Fruit fly (Drosophila melanogaster): Measurements from ENCODE around the gene Arglu1.

The Arglu1 gene

dm6 chr2L:9956993-9957652 is 19.2 kb upstream of the Arglu1 start, which contains the start of the genes CG4658 and CG5846 (continued):
- TF ChIP-seq lz (GFP tag; optimal IDR thresholded peaks at IDR 0.05) (peak; percentile 93), esn (GFP tag; optimal IDR thresholded peaks at IDR 0.05) (peak; percentile 97), vri (GFP tag; optimal IDR thresholded peaks at IDR 0.05) (peak; percentile 88), CG15336 (GFP tag; IDR thresholded peaks at IDR 0.05) (peak; percentile 95), CG6854 (GFP tag; optimal IDR thresholded peaks at IDR 0.05) (peak; percentile 40), OdsH (GFP tag; optimal IDR thresholded peaks at IDR 0.05) (peak; percentile 96), CG11294 (GFP tag; IDR thresholded peaks at IDR 0.05) (peak; percentile 90), Lpt (GFP tag; optimal IDR thresholded peaks at IDR 0.05) (peak; percentile 92), CG3032 (tag; optimal IDR thresholded peaks at IDR 0.05) (peak; percentile 92), ss (GFP tag; optimal IDR thresholded peaks at IDR 0.05) (peak in 1 of 2 experiments; percentile 78), topi (GFP tag; optimal IDR thresholded peaks at IDR 0.05) (peak; percentile 92), CG32006 (GFP tag; optimal IDR thresholded peaks at IDR 0.05) (peak; percentile 90), dsx (GFP tag; optimal IDR thresholded peaks at IDR 0.05; ENCODE audit: poor library complexity, severe bottlenecking) (peak; percentile 94), Blimp-1 (GFP tag; optimal IDR thresholded peaks at IDR 0.05) (peak; percentile 60), Met (GFP tag; optimal IDR thresholded peaks at IDR 0.05) (peak; percentile 96), CG6792 (GFP tag; optimal IDR thresholded peaks at IDR 0.05) (peak; percentile 93), Ets96B (tag; optimal IDR thresholded peaks at IDR 0.05) (peak; percentile 95), spab (GFP tag; optimal IDR thresholded peaks at IDR 0.05) (no peak), Ets21C (GFP tag; optimal IDR thresholded peaks at IDR 0.05) (peak; percentile 86), CG6808 (GFP tag; optimal IDR thresholded peaks at IDR 0.05) (peak; percentile 74), salr (GFP tag; optimal IDR thresholded peaks at IDR 0.05) (peak in 1 of 2 experiments; percentile 43), Gug (GFP tag; IDR thresholded peaks at IDR 0.05) (peak; percentile 93), Eip78C (GFP tag) (peak; percentile 98), CG8319 (GFP tag; optimal IDR thresholded peaks at IDR 0.05) (peak; percentile 79), CG8632 (GFP tag; optimal IDR thresholded peaks at IDR 0.05) (peak; percentile 96), CG4318 (GFP tag; optimal IDR thresholded peaks at IDR 0.05) (no peak), CG6163 (GFP tag; IDR thresholded peaks at IDR 0.05) (peak; percentile 92), CG3919 (GFP tag; optimal IDR thresholded peaks at IDR 0.05) (peak; percentile 94), CG34406 (GFP tag; optimal IDR thresholded peaks at IDR 0.05) (peak; percentile 95), CG8119 (GFP tag; IDR thresholded peaks at IDR 0.05) (peak; percentile 95), net (GFP tag; optimal IDR thresholded peaks at IDR 0.05) (peak; percentile 91), Hr38 (GFP tag; optimal IDR thresholded peaks at IDR 0.05) (no peak), dac (GFP tag; optimal IDR thresholded peaks at IDR 0.05) (peak; percentile 50), eg (GFP tag; IDR thresholded peaks at IDR 0.05) (peak; percentile 96), Sox15 (GFP tag; optimal IDR thresholded peaks at IDR 0.05) (peak; percentile 86), CG10631 (GFP tag; optimal IDR thresholded peaks at IDR 0.05) (peak; percentile 93), Eip93F (GFP tag; optimal IDR thresholded peaks at IDR 0.05) (no peak), fd85E (GFP tag; optimal IDR thresholded peaks at IDR 0.05) (peak; percentile 67), CG10669 (GFP tag; optimal IDR thresholded peaks at IDR 0.05) (peak; percentile 90), Smox (GFP tag; optimal IDR thresholded peaks at IDR 0.05) (peak; percentile 93)

- TF ChIP-seq CG1621 (tag; optimal IDR thresholded peaks at IDR 0.05), result no peak
- TF ChIP-seq CG8632 (GFP tag; optimal IDR thresholded peaks at IDR 0.05), result no peak
- TF ChIP-seq CG4318 (GFP tag; optimal IDR thresholded peaks at IDR 0.05), result no peak
- no peak for TF ChIP-seq CG15336 (GFP tag; IDR thresholded peaks at IDR 0.05)
- TF ChIP-seq achi (GFP tag; optimal IDR thresholded peaks at IDR 0.05), result no peak
- TF ChIP-seq Hr38 (GFP tag; optimal IDR thresholded peaks at IDR 0.05), result no peak
- no peak for TF ChIP-seq CG8319 (GFP tag; optimal IDR thresholded peaks at IDR 0.05)
- no peak for TF ChIP-seq Blimp-1 (GFP tag; optimal IDR thresholded peaks at IDR 0.05)
- TF ChIP-seq Ets96B (tag; optimal IDR thresholded peaks at IDR 0.05), result no peak
- no peak for TF ChIP-seq CG32006 (GFP tag; optimal IDR thresholded peaks at IDR 0.05)
- TF ChIP-seq Ets21C (GFP tag; optimal IDR thresholded peaks at IDR 0.05), result no peak
- no peak for TF ChIP-seq vri (GFP tag; optimal IDR thresholded peaks at IDR 0.05)
- no peak for TF ChIP-seq esn (GFP tag; optimal IDR thresholded peaks at IDR 0.05)
- no peak for TF ChIP-seq topi (GFP tag; optimal IDR thresholded peaks at IDR 0.05)
- no peak for TF ChIP-seq OdsH (GFP tag; optimal IDR thresholded peaks at IDR 0.05)
- no peak for TF ChIP-seq CG6276 (GFP tag; optimal IDR thresholded peaks at IDR 0.05)
- TF ChIP-seq CG10669 (GFP tag; optimal IDR thresholded peaks at IDR 0.05), result no peak
- no peak for TF ChIP-seq spab (GFP tag; optimal IDR thresholded peaks at IDR 0.05)
These were observed 16.8 kb upstream of the Arglu1 start for dm6 chr2L:9954696-9955095.
